Fruit fly (Drosophila melanogaster): Measurements from ENCODE around the gene b6.

b6 gene

dm6 chrX:1686305-1686704 is at the start of gene b6:
b6 (plus strand) TSS chrX:1686624.
- TF ChIP-seq Sp1 (GFP tag; optimal IDR thresholded peaks at IDR 0.05) = no peak
- TF ChIP-seq dmrt93B (GFP tag; optimal IDR thresholded peaks at IDR 0.05) = no peak

- TF ChIP-seq Dfd (GFP tag; optimal IDR thresholded peaks at IDR 0.05) (peak; percentile 44), woc (GFP tag; optimal IDR thresholded peaks at IDR 0.05) (no peak)
Observed at dm6 chrX:1643640-1644039, 42.8 kb upstream of the b6 start.

DNA sequence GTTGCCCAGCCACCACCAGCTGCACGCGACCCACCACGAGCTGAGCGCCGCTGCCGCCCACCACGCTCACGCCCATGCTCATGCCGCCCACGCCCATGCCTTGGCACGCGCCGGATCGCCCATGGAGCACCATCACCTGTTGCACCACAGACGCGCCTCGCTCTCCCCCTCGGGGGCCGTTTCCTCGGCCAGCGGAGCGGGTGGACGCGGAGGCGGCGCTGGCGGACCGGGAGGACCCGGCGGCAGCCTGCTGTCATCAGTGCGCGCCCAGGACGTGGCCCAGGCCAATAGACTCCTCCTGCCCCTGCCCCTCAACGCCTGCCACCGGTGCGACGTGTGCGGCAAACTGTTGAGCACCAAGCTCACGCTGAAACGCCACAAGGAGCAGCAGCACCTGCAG is 38.5 kb upstream of the b6 start:
- no peak for TF ChIP-seq fru (GFP tag; optimal IDR thresholded peaks at IDR 0.05)
- peak; percentile 97 for TF ChIP-seq Dfd (GFP tag; optimal IDR thresholded peaks at IDR 0.05)

dm6 chrX:1660269-1660668 is 26.2 kb upstream of the b6 start:
- TF ChIP-seq OdsH (GFP tag; optimal IDR thresholded peaks at IDR 0.05) (no peak), Dfd (GFP tag; optimal IDR thresholded peaks at IDR 0.05) (peak; percentile 29)

dm6 chrX:1664836-1665235 is 21.6 kb upstream of the b6 start, which contains the start of gene dor:
dor (plus strand) TSS chrX:1665052.
- TF ChIP-seq br (GFP tag; optimal IDR thresholded peaks at IDR 0.05) (peak; percentile 8), Vsx2 (GFP tag; optimal IDR thresholded peaks at IDR 0.05; ENCODE audit: partially characterized antibody) (no peak), rgr (GFP tag; optimal IDR thresholded peaks at IDR 0.05) (peak; percentile 44), Abd-B (GFP tag; optimal IDR thresholded peaks at IDR 0.05) (no peak), CG9705 (GFP tag; optimal IDR thresholded peaks at IDR 0.05) (no peak), Dif (GFP tag; optimal IDR thresholded peaks at IDR 0.05; ENCODE audit: partially characterized antibody) (no peak), Sp1 (GFP tag; optimal IDR thresholded peaks at IDR 0.05) (peak; percentile 1), h (GFP tag; optimal IDR thresholded peaks at IDR 0.05) (peak; percentile 22), Rel (GFP tag; optimal IDR thresholded peaks at IDR 0.05) (no peak), Rel (tag; optimal IDR thresholded peaks at IDR 0.05) (peak; percentile 72), Hnf4 (GFP tag; optimal IDR thresholded peaks at IDR 0.05) (no peak)

DNA sequence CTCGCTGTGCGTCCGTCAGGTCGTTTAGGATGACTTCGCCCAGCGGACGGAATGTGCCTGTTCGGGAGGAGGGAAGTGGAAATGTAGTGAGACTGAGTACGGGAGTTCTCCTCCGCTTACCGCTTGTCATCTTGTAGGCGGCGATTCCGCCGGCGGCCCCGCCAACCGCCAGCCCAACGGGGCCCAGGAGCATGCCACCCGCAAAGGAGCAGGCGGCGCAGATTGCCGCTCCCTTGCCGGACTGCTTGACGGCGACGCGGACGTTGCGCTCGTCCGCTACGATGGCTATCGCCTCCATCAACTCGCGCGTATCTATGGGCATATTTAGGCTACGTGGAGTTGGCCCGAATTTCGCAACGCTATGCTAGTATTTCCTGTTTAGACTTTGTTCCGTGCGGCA is 17.7 kb upstream of the b6 start, which contains the start of gene Mur2B:
Gene Mur2B, minus strand, starts transcription at position 101 of the 400 bp plus-strand sequence.
- TF ChIP-seq Abd-B (GFP tag; optimal IDR thresholded peaks at IDR 0.05) (no peak), GATAd (GFP tag; optimal IDR thresholded peaks at IDR 0.05) (no peak), psq (GFP tag; optimal IDR thresholded peaks at IDR 0.05) (no peak), CG32264 (GFP tag; optimal IDR thresholded peaks at IDR 0.05) (no peak), CG9705 (GFP tag; optimal IDR thresholded peaks at IDR 0.05) (no peak), Sp1 (GFP tag; optimal IDR thresholded peaks at IDR 0.05) (no peak), CrebA (GFP tag; optimal IDR thresholded peaks at IDR 0.05; ENCODE audit: borderline replicate concordance) (no peak), pan (optimal IDR thresholded peaks at IDR 0.05) (no peak), Myc (optimal IDR thresholded peaks at IDR 0.05) (no peak), foxo (GFP tag; optimal IDR thresholded peaks at IDR 0.05) (no peak), jim (GFP tag; optimal IDR thresholded peaks at IDR 0.05) (no peak), Mio (GFP tag; optimal IDR thresholded peaks at IDR 0.05) (no peak), sage (GFP tag; optimal IDR thresholded peaks at IDR 0.05) (no peak), HLH106 (tag; optimal IDR thresholded peaks at IDR 0.05) (no peak)

DNA sequence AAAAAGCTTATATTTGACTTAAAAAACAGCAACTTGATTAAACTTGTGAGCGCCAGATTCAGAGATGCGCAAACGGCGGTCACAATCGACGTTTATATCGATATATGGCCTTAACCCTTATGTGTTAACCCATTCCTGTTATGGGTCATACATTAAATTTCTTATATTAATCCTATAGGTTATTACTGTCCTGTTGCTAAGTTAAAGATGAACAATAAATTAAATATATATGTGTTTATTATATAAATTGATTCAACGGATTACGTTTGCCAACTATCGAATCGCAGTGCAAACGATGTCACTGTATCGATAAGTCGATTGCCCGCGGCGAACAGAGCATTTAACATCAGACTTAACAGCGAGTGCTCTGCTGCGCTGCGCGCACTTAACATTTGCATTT is 17.2 kb upstream of the b6 start, which contains the start of the genes CG3740 and hfw:
Gene CG3740, minus strand, starts transcription at position 84 of the 400 bp plus-strand sequence.
Gene hfw, plus strand, starts transcription at position 357 of the 400 bp plus-strand sequence.
- TF ChIP-seq GATAd (GFP tag; optimal IDR thresholded peaks at IDR 0.05) (no peak), fru (GFP tag; optimal IDR thresholded peaks at IDR 0.05) (peak; percentile 68), br (GFP tag; optimal IDR thresholded peaks at IDR 0.05) (peak; percentile 56), Mio (GFP tag; optimal IDR thresholded peaks at IDR 0.05) (no peak), N (GFP tag; optimal IDR thresholded peaks at IDR 0.05) (no peak), Myc (optimal IDR thresholded peaks at IDR 0.05) (peak; percentile 58), tai (GFP tag; optimal IDR thresholded peaks at IDR 0.05) (no peak), lola (GFP tag; optimal IDR thresholded peaks at IDR 0.05) (no peak), dl (GFP tag; optimal IDR thresholded peaks at IDR 0.05; ENCODE audit: insufficient read depth in 1 of 2, partially characterized antibody in 2 of 2) (no peak), Abd-B (GFP tag; optimal IDR thresholded peaks at IDR 0.05) (no peak), Vsx2 (GFP tag; optimal IDR thresholded peaks at IDR 0.05; ENCODE audit: partially characterized antibody) (no peak), h (GFP tag; optimal IDR thresholded peaks at IDR 0.05) (peak; percentile 73), woc (GFP tag; optimal IDR thresholded peaks at IDR 0.05) (peak; percentile 56), Hr78 (GFP tag; optimal IDR thresholded peaks at IDR 0.05) (no peak), Jra (GFP tag; optimal IDR thresholded peaks at IDR 0.05) (peak; percentile 22), Hnf4 (GFP tag; optimal IDR thresholded peaks at IDR 0.05) (peak; percentile 78), jim (GFP tag; optimal IDR thresholded peaks at IDR 0.05) (no peak), CrebA (GFP tag; optimal IDR thresholded peaks at IDR 0.05; ENCODE audit: borderline replicate concordance) (no peak), Sp1 (GFP tag; optimal IDR thresholded peaks at IDR 0.05) (peak; percentile 70), rgr (GFP tag; optimal IDR thresholded peaks at IDR 0.05) (peak; percentile 75), usp (GFP tag; optimal IDR thresholded peaks at IDR 0.05) (no peak), OdsH (GFP tag; optimal IDR thresholded peaks at IDR 0.05) (peak; percentile 68), dsf (GFP tag; optimal IDR thresholded peaks at IDR 0.05; ENCODE audit: borderline replicate concordance) (peak; percentile 47), Dif (GFP tag; optimal IDR thresholded peaks at IDR 0.05; ENCODE audit: partially characterized antibody) (no peak), psq (GFP tag; optimal IDR thresholded peaks at IDR 0.05) (peak; percentile 67), Hr83 (GFP tag; optimal IDR thresholded peaks at IDR 0.05; ENCODE audit: poor library complexity, severe bottlenecking) (peak; percentile 60), Dfd (GFP tag; optimal IDR thresholded peaks at IDR 0.05) (no peak), HLH106 (tag; optimal IDR thresholded peaks at IDR 0.05) (peak; percentile 84)

All from whole organism, wandering third instar larva.